Worm (Caenorhabditis elegans) whole organism, L4 larva: Measurements from ENCODE around the gene sups-1.

Experiments used
- daf-12 ChIP-seq: fragments of 150-350 bp; optimal IDR thresholded peaks from 2 replicates; lab custom pipeline; 2014; ENCODE audit warnings: missing biosample characterization, missing genetic modification reagents, missing genetic modification characterization
- pha-4 ChIP-seq, 2 experiments: fragments of 150-350 bp in 1 of 2; fragments of 200-800 bp in 1 of 2; sonication (Bioruptor generic) in 1 of 2; IDR thresholded peaks in 1 of 2; optimal IDR thresholded peaks in 1 of 2; 2 replicates each; pipeline versions ENCODE4 v1.3.6 to Lab custom; 2014 to 2022; ENCODE audit warnings: missing genetic modification characterization in 2 of 2, missing genetic modification reagents in 2 of 2, missing biosample characterization in 1 of 2, missing compliant biosample characterization in 1 of 2

- TF ChIP-seq daf-12 (tag; lab: Kevin White, UChicago) (no peak), pha-4 (GFP tag; IDR thresholded peaks at IDR 0.05; lab: Robert Waterston, UW) (peak; percentile 28; the same call in 1 of the 2 replicates), pha-4 (tag; optimal IDR thresholded peaks at IDR 0.05; lab: Kevin White, UChicago) (peak; percentile 21)
Observed at ce11 chrX:6041995-6042481, 38.1 kb downstream of the sups-1 start.
